Fruit fly (Drosophila melanogaster) whole organism: Measurements from ENCODE around the gene CaBP1.

Experiments used
- pan ChIP-seq: fragments of >200 bp; optimal IDR thresholded peaks from 2 replicates; lab custom pipeline; 2017
- usp ChIP-seq: fragments of >200 bp; optimal IDR thresholded peaks from 2 replicates; lab custom pipeline; 2017; ENCODE audit warnings: missing biosample characterization, missing genetic modification characterization, mixed read lengths

dm6 chr2L:16356249-16357025 is at the start of gene CaBP1:
- TF ChIP-seq pan (lab: Kevin White, UChicago) (no peak), usp (no peak)
